Worm (Caenorhabditis elegans) whole organism, mixed stage, embryonic: Measurements from ENCODE around the gene W02D7.11.

Experiments
- elt-3 ChIP-seq: fragments of 150-350 bp; optimal IDR thresholded peaks from 2 replicates; lab custom pipeline; 2014; ENCODE audit warnings: missing biosample characterization, missing genetic modification characterization
- sptf-1 ChIP-seq: sonication (generic microtip); optimal IDR thresholded peaks from 2 replicates; lab custom pipeline; 2017; ENCODE audit warnings: mild to moderate bottlenecking, missing genetic modification characterization, moderate library complexity, missing compliant biosample characterization
- unc-62 ChIP-seq: fragments of 150-350 bp; optimal IDR thresholded peaks from 2 replicates; lab custom pipeline; 2014; ENCODE audit warnings: missing biosample characterization, missing genetic modification reagents, missing genetic modification characterization

- TF ChIP-seq elt-3 (tag; lab: Kevin White, UChicago) (no peak), unc-62 (GFP tag; lab: Kevin White, UChicago) (no peak), sptf-1 (tag; lab: Kevin White, UChicago) (no peak)
Measured at ce11 chrV:8325906-8326305, 21.6 kb upstream of the W02D7.11 start.
